Fruit fly (Drosophila melanogaster) whole organism, embryonic: ENCODE measurements around the gene Dis3.

ENCODE experiments used
- Ada2b ChIP-seq: fragments of 200-800 bp; sonication (Bioruptor generic); IDR thresholded peaks from 2 replicates; pipeline ENCODE4 v1.3.6; 2022; ENCODE audit warnings: missing biosample characterization, missing genetic modification characterization
- B-H1 ChIP-seq: fragments of 200-800 bp; sonication (Bioruptor generic); IDR thresholded peaks from 3 replicates; pipeline ENCODE4 v1.3.6; 2022; ENCODE audit warnings: missing biosample characterization, missing genetic modification characterization
- CG10654 ChIP-seq: fragments of 200-800 bp; sonication (Bioruptor generic); optimal IDR thresholded peaks from 2 replicates; lab custom pipeline; 2016; ENCODE audit warnings: missing biosample characterization, missing genetic modification characterization
- CG11247 ChIP-seq: fragments of 200-800 bp; sonication (Bioruptor generic); IDR thresholded peaks from 2 replicates; pipeline ENCODE4 v1.3.6; 2022; ENCODE audit warnings: missing biosample characterization, missing genetic modification characterization
- CG11560 ChIP-seq: fragments of 200-800 bp; sonication (Bioruptor generic); IDR thresholded peaks from 3 replicates; pipeline ENCODE4 v1.3.6; 2022; ENCODE audit warnings: missing biosample characterization, missing genetic modification characterization
- CG14965 ChIP-seq: fragments of 200-800 bp; sonication (Bioruptor generic); optimal IDR thresholded peaks from 2 replicates; lab custom pipeline; 2016; ENCODE audit warnings: missing biosample characterization, missing genetic modification characterization, borderline replicate concordance
- CG17802 ChIP-seq: fragments of 200-800 bp; sonication (Bioruptor generic); optimal IDR thresholded peaks from 2 replicates; lab custom pipeline; 2018; ENCODE audit warnings: missing biosample characterization, mild to moderate bottlenecking, missing genetic modification characterization, moderate library complexity
- CG18262 ChIP-seq: fragments of 200-800 bp; optimal IDR thresholded peaks from 3 replicates; lab custom pipeline; 2019; ENCODE audit warnings: missing biosample characterization, mild to moderate bottlenecking, missing genetic modification characterization, moderate library complexity
- CG3407 ChIP-seq: fragments of 200-800 bp; sonication (Bioruptor generic); optimal IDR thresholded peaks from 2 replicates; lab custom pipeline; 2018; ENCODE audit warnings: missing biosample characterization, mild to moderate bottlenecking, missing genetic modification characterization
- CG34224 ChIP-seq: fragments of 200-800 bp; sonication (Bioruptor generic); IDR thresholded peaks from 3 replicates; pipeline ENCODE4 v1.3.6; 2022; ENCODE audit warnings: missing biosample characterization, missing genetic modification characterization; ENCODE audit not compliant: partially characterized antibody
- CG3726 ChIP-seq: fragments of 200-800 bp; sonication (Bioruptor generic); IDR thresholded peaks from 3 replicates; pipeline ENCODE4, ENCODE4 v1.3.6; 2022; ENCODE audit warnings: missing biosample characterization, missing genetic modification characterization
- CG4617 ChIP-seq: fragments of 200-800 bp; sonication (Bioruptor generic); optimal IDR thresholded peaks from 3 replicates; lab custom pipeline; 2016; ENCODE audit warnings: missing biosample characterization, missing genetic modification characterization, borderline replicate concordance
- CG6272 ChIP-seq: fragments of 200-800 bp; sonication (Bioruptor generic); IDR thresholded peaks from 2 replicates; pipeline ENCODE4 v1.3.6; 2022; ENCODE audit warnings: missing biosample characterization, missing genetic modification characterization
- CG6813 ChIP-seq: fragments of 200-800 bp; sonication (Bioruptor generic); optimal IDR thresholded peaks from 2 replicates; lab custom pipeline; 2017; ENCODE audit warnings: missing biosample characterization, missing genetic modification characterization, mild to moderate bottlenecking, moderate library complexity, missing genetic modification reagents
- CG7372 ChIP-seq: fragments of 200-800 bp; sonication (Bioruptor generic); IDR thresholded peaks from 2 replicates; pipeline ENCODE4 v1.3.6; 2022; ENCODE audit warnings: missing biosample characterization, missing genetic modification characterization
- CG7745 ChIP-seq: fragments of 200-800 bp; sonication (Bioruptor generic); optimal IDR thresholded peaks from 2 replicates; lab custom pipeline; 2018; ENCODE audit warnings: missing biosample characterization, mild to moderate bottlenecking, missing genetic modification characterization, moderate library complexity
- CG8281 ChIP-seq: fragments of 200-800 bp; sonication (Bioruptor generic); optimal IDR thresholded peaks from 2 replicates; lab custom pipeline; 2018; ENCODE audit warnings: missing biosample characterization, mild to moderate bottlenecking, missing genetic modification characterization, moderate library complexity
- CHES-1-like ChIP-seq: fragments of 200-800 bp; sonication (Bioruptor generic); optimal IDR thresholded peaks from 2 replicates; lab custom pipeline; 2016; ENCODE audit warnings: missing biosample characterization, missing genetic modification characterization
- Chrac-16 ChIP-seq: fragments of 200-800 bp; sonication (Bioruptor generic); optimal IDR thresholded peaks from 3 replicates; lab custom pipeline; 2016; ENCODE audit warnings: missing biosample characterization, missing genetic modification characterization
- CoRest ChIP-seq: fragments of 200-800 bp; sonication (Bioruptor generic); optimal IDR thresholded peaks from 3 replicates; lab custom pipeline; 2018; ENCODE audit warnings: missing biosample characterization, mild to moderate bottlenecking, missing genetic modification characterization, moderate library complexity
- D ChIP-seq, 2 experiments: fragments of 200-800 bp in 1 of 2; fragments of >200 bp in 1 of 2; sonication (Bioruptor generic) in 1 of 2; optimal IDR thresholded peaks; 2 replicates in 1 of 2; 3 replicates in 1 of 2; lab custom pipeline; 2017; ENCODE audit warnings: mild to moderate bottlenecking in 1 of 2, missing biosample characterization in 1 of 2, missing genetic modification characterization in 1 of 2, missing genetic modification reagents in 1 of 2
- Dfd ChIP-seq, 2 experiments: fragments of >200 bp; optimal IDR thresholded peaks; 2 replicates each; lab custom pipeline; 2017; ENCODE audit warnings: missing biosample characterization in 2 of 2, missing genetic modification characterization in 2 of 2
- Dref ChIP-seq: fragments of 200-800 bp; sonication (Bioruptor generic); IDR thresholded peaks from 2 replicates; pipeline ENCODE4 v1.3.6; 2022; ENCODE audit warnings: missing biosample characterization, missing genetic modification characterization
- Elba2 ChIP-seq: fragments of 200-800 bp; sonication (Bioruptor generic); optimal IDR thresholded peaks from 3 replicates; lab custom pipeline; 2016; ENCODE audit warnings: missing biosample characterization, missing genetic modification characterization
- GATAe ChIP-seq: fragments of 200-800 bp; sonication (Bioruptor generic); conservative IDR thresholded peaks from 2 replicates; pipeline ENCODE4 v1.3.6; 2022; ENCODE audit warnings: missing biosample characterization, missing genetic modification characterization
- Hmr ChIP-seq: fragments of 200-800 bp; sonication (Bioruptor generic); optimal IDR thresholded peaks from 3 replicates; lab custom pipeline; 2017; ENCODE audit warnings: mild to moderate bottlenecking, missing biosample characterization, missing genetic modification reagents, missing genetic modification characterization
- Hr39 ChIP-seq: fragments of >200 bp; optimal IDR thresholded peaks from 2 replicates; lab custom pipeline; 2017
- Lhr ChIP-seq: fragments of 200-800 bp; sonication (Bioruptor generic); optimal IDR thresholded peaks from 3 replicates; lab custom pipeline; 2017; ENCODE audit warnings: mild to moderate bottlenecking, missing biosample characterization, missing genetic modification reagents, missing genetic modification characterization
- Max ChIP-seq: fragments of 200-800 bp; sonication (Bioruptor generic); optimal IDR thresholded peaks from 2 replicates; lab custom pipeline; 2016; ENCODE audit warnings: missing biosample characterization, mild to moderate bottlenecking, missing genetic modification characterization
- Nf-YA ChIP-seq: fragments of 200-800 bp; sonication (Bioruptor generic); IDR thresholded peaks from 2 replicates; pipeline ENCODE4 v1.3.6; 2022; ENCODE audit warnings: missing biosample characterization, missing genetic modification characterization
- Oli ChIP-seq: fragments of 200-800 bp; sonication (Bioruptor generic); optimal IDR thresholded peaks from 2 replicates; lab custom pipeline; 2018; ENCODE audit warnings: missing biosample characterization, mild to moderate bottlenecking, missing genetic modification characterization, moderate library complexity
- Rx ChIP-seq: fragments of 200-800 bp; sonication (Bioruptor generic); IDR thresholded peaks from 2 replicates; pipeline ENCODE4 v1.3.6; 2022; ENCODE audit warnings: missing biosample characterization, missing genetic modification characterization
- Scr ChIP-seq: fragments of 200-800 bp; sonication (Bioruptor generic); IDR thresholded peaks from 2 replicates; pipeline ENCODE4 v1.3.6; 2022; ENCODE audit warnings: missing biosample characterization, missing genetic modification characterization; ENCODE audit not compliant: partially characterized antibody
- Usf ChIP-seq: fragments of 200-800 bp; sonication (Bioruptor generic); optimal IDR thresholded peaks from 2 replicates; lab custom pipeline; 2017; ENCODE audit warnings: missing genotype, missing biosample characterization, missing genetic modification characterization
- Vsx1 ChIP-seq: fragments of 200-800 bp; sonication (Bioruptor generic); optimal IDR thresholded peaks from 2 replicates; lab custom pipeline; 2017; ENCODE audit warnings: missing biosample characterization, mild to moderate bottlenecking, missing genetic modification characterization, missing genetic modification reagents
- ara ChIP-seq: fragments of 200-800 bp; sonication (Bioruptor generic); IDR thresholded peaks from 2 replicates; pipeline ENCODE4 v1.3.6; 2022; ENCODE audit warnings: missing biosample characterization, missing genetic modification characterization
- da ChIP-seq: fragments of 200-800 bp; sonication (Bioruptor generic); optimal IDR thresholded peaks from 2 replicates; lab custom pipeline; 2016; ENCODE audit warnings: missing biosample characterization, missing genetic modification characterization
- disco-r ChIP-seq: fragments of 200-800 bp; sonication (Bioruptor generic); optimal IDR thresholded peaks from 2 replicates; lab custom pipeline; 2016; ENCODE audit warnings: missing biosample characterization, missing genetic modification characterization
- fru ChIP-seq: fragments of >200 bp; optimal IDR thresholded peaks from 2 replicates; lab custom pipeline; 2017
- fu2 ChIP-seq: fragments of 200-800 bp; sonication (Bioruptor generic); optimal IDR thresholded peaks from 2 replicates; lab custom pipeline; 2016; ENCODE audit warnings: missing biosample characterization, missing genetic modification characterization
- gsb-n ChIP-seq: fragments of 200-800 bp; sonication (Bioruptor generic); optimal IDR thresholded peaks from 3 replicates; lab custom pipeline; 2018; ENCODE audit warnings: missing biosample characterization, mild to moderate bottlenecking, missing genetic modification characterization
- hbn ChIP-seq: fragments of 200-800 bp; sonication (Bioruptor generic); IDR thresholded peaks from 2 replicates; pipeline ENCODE4 v1.3.6; 2022; ENCODE audit warnings: missing biosample characterization, missing genetic modification characterization; ENCODE audit not compliant: partially characterized antibody
- knrl ChIP-seq: fragments of 200-800 bp; sonication (Bioruptor generic); IDR thresholded peaks from 3 replicates; pipeline ENCODE4 v1.3.6; 2022; ENCODE audit warnings: missing biosample characterization, missing genetic modification characterization; ENCODE audit not compliant: partially characterized antibody
- lmd ChIP-seq: fragments of 200-800 bp; sonication (Bioruptor generic); IDR thresholded peaks from 2 replicates; pipeline ENCODE4 v1.3.6; 2022; ENCODE audit warnings: missing biosample characterization, missing genetic modification characterization
- maf-S ChIP-seq: fragments of 200-800 bp; sonication (Bioruptor generic); optimal IDR thresholded peaks from 2 replicates; lab custom pipeline; 2016; ENCODE audit warnings: missing biosample characterization, missing genetic modification characterization
- onecut ChIP-seq: fragments of 200-800 bp; sonication (Bioruptor generic); IDR thresholded peaks from 2 replicates; pipeline ENCODE4 v1.3.6; 2022; ENCODE audit warnings: missing biosample characterization, missing genetic modification characterization
- pfk ChIP-seq: fragments of 200-800 bp; sonication (Bioruptor generic); optimal IDR thresholded peaks from 2 replicates; lab custom pipeline; 2018; ENCODE audit warnings: missing biosample characterization, mild to moderate bottlenecking, missing genetic modification characterization, moderate library complexity
- pzg ChIP-seq: fragments of 200-800 bp; sonication (Bioruptor generic); optimal IDR thresholded peaks from 3 replicates; lab custom pipeline; 2018; ENCODE audit warnings: missing biosample characterization, mild to moderate bottlenecking, missing genetic modification characterization, moderate library complexity
- sim ChIP-seq: fragments of 200-800 bp; sonication (Bioruptor generic); IDR thresholded peaks from 2 replicates; pipeline ENCODE4 v1.3.6; 2022; ENCODE audit warnings: missing biosample characterization, missing genetic modification characterization
- sob ChIP-seq: fragments of 200-800 bp; sonication (Bioruptor generic); IDR thresholded peaks from 2 replicates; pipeline ENCODE4 v1.3.6; 2022; ENCODE audit warnings: missing biosample characterization, missing genetic modification characterization
- tna ChIP-seq: fragments of 200-800 bp; sonication (Bioruptor generic); IDR thresholded peaks from 2 replicates; pipeline ENCODE4 v1.3.6; 2022; ENCODE audit warnings: missing biosample characterization, missing genetic modification characterization; ENCODE audit not compliant: partially characterized antibody
- zfh2 ChIP-seq: fragments of 200-800 bp; sonication (Bioruptor generic); optimal IDR thresholded peaks from 2 replicates; lab custom pipeline; 2016; ENCODE audit warnings: missing biosample characterization, missing genetic modification characterization

Gene Dis3

dm6 chr3R:24298534-24298936 lies 34.7 kb upstream of the Dis3 start (continued):
- no peak for TF ChIP-seq maf-S (GFP tag; lab: Kevin White, UChicago)
- no peak for TF ChIP-seq Vsx1 (GFP tag; lab: Kevin White, UChicago)
- no peak for TF ChIP-seq Lhr
- no peak for TF ChIP-seq CG34224 (GFP tag; lab: Robert Waterston, UW)
- TF ChIP-seq da (GFP tag; lab: Kevin White, UChicago), result no peak
- no peak for TF ChIP-seq Dref
- no peak for TF ChIP-seq Dfd (GFP tag; optimal IDR thresholded peaks at IDR 0.05; lab: Kevin White, UChicago)
- no peak for TF ChIP-seq B-H1
- no peak for TF ChIP-seq CG6272 (GFP tag; lab: Robert Waterston, UW)
- TF ChIP-seq Scr (GFP tag; lab: Robert Waterston, UW), result no peak
- TF ChIP-seq hbn (GFP tag; lab: Robert Waterston, UW), result no peak
- TF ChIP-seq fu2 (GFP tag; lab: Kevin White, UChicago), result no peak
- TF ChIP-seq Chrac-16 (GFP tag; lab: Kevin White, UChicago), result no peak
- peak; percentile 21 for TF ChIP-seq CoRest (tag; lab: Kevin White, UChicago)
- no peak for TF ChIP-seq Elba2 (GFP tag; lab: Kevin White, UChicago)
- TF ChIP-seq CG14965 (GFP tag; lab: Kevin White, UChicago), result no peak
- no peak for TF ChIP-seq sim
- TF ChIP-seq CG8281 (tag; lab: Kevin White, UChicago), result no peak
- no peak for TF ChIP-seq zfh2 (GFP tag; lab: Kevin White, UChicago)
- TF ChIP-seq Ada2b (GFP tag; lab: Robert Waterston, UW), result no peak
- no peak for TF ChIP-seq GATAe (GFP tag; lab: Robert Waterston, UW)
- TF ChIP-seq disco-r (GFP tag; lab: Kevin White, UChicago), result no peak
- no peak for TF ChIP-seq Usf (GFP tag; lab: Kevin White, UChicago)
- no peak for TF ChIP-seq knrl (GFP tag; lab: Robert Waterston, UW)
- TF ChIP-seq pfk (GFP tag; lab: Kevin White, UChicago), result no peak
- no peak for TF ChIP-seq onecut (GFP tag; lab: Robert Waterston, UW)
- TF ChIP-seq Oli, result peak; percentile 35
- TF ChIP-seq CG11247, result no peak
- TF ChIP-seq CG7372 (GFP tag; lab: Robert Waterston, UW), result no peak
- no peak for TF ChIP-seq CG17802 (tag; lab: Kevin White, UChicago)
- peak; percentile 31 for TF ChIP-seq Max (GFP tag; lab: Kevin White, UChicago)
- TF ChIP-seq gsb-n (tag; lab: Kevin White, UChicago), result peak; percentile 6
- no peak for TF ChIP-seq CG7745 (tag; lab: Kevin White, UChicago)
- no peak for TF ChIP-seq CG4617 (GFP tag; lab: Kevin White, UChicago)
- TF ChIP-seq CG18262 (tag; lab: Kevin White, UChicago), result peak; percentile 54
- no peak for TF ChIP-seq D (optimal IDR thresholded peaks at IDR 0.05; lab: Kevin White, UChicago)
- TF ChIP-seq D (GFP tag; optimal IDR thresholded peaks at IDR 0.05; lab: Kevin White, UChicago), result no peak
- no peak for TF ChIP-seq Rx (GFP tag; lab: Robert Waterston, UW)
- no peak for TF ChIP-seq CHES-1-like
- TF ChIP-seq CG11560, result no peak
- TF ChIP-seq sob (GFP tag; lab: Robert Waterston, UW), result no peak
- peak; percentile 22 for TF ChIP-seq CG3407
- peak; percentile 33; the same call in 1 of the 2 replicates for TF ChIP-seq Nf-YA (GFP tag; lab: Robert Waterston, UW)
- TF ChIP-seq lmd, result no peak
- TF ChIP-seq CG3726, result no peak
- TF ChIP-seq tna (GFP tag; lab: Robert Waterston, UW), result no peak
- TF ChIP-seq pzg, result no peak
- TF ChIP-seq CG10654 (GFP tag; lab: Kevin White, UChicago), result no peak
- no peak for TF ChIP-seq fru
- peak; percentile 7 for TF ChIP-seq CG6813 (GFP tag; lab: Kevin White, UChicago)
- no peak for TF ChIP-seq Hr39 (lab: Kevin White, UChicago)
- 0 out of 2 replicates have a peak, but pooled peaks have one; percentile 41 for TF ChIP-seq ara (GFP tag; lab: Robert Waterston, UW)
- peak; percentile 26 for TF ChIP-seq Hmr
